Worm (Caenorhabditis elegans) whole organism, L4 larva: Measurements from ENCODE around the gene let-716.

Experiments used
- D1046.2 ChIP-seq: fragments of 200-800 bp; sonication (Bioruptor generic); IDR thresholded peaks from 2 replicates; pipeline ENCODE4 v1.3.6; 2022; ENCODE audit warnings: missing genetic modification characterization, missing compliant biosample characterization
- F37D6.2 ChIP-seq: sonication (generic microtip); optimal IDR thresholded peaks from 2 replicates; lab custom pipeline; 2016; ENCODE audit warnings: mild to moderate bottlenecking, missing genetic modification characterization, missing compliant biosample characterization
- F44E2.7 ChIP-seq: fragments of 200-800 bp; sonication (Bioruptor generic); IDR thresholded peaks from 2 replicates; pipeline ENCODE4 v2.1.2; 2022; ENCODE audit warnings: missing genetic modification characterization, missing compliant biosample characterization
- F49E8.2 ChIP-seq: sonication (generic microtip); optimal IDR thresholded peaks from 2 replicates; lab custom pipeline; 2016; ENCODE audit warnings: missing compliant biosample characterization, mild to moderate bottlenecking, missing genetic modification characterization, borderline replicate concordance
- T26A8.4 ChIP-seq: fragments of 200-800 bp; sonication (Bioruptor generic); IDR thresholded peaks from 2 replicates; pipeline ENCODE4 v1.3.6; 2022; ENCODE audit warnings: missing genetic modification characterization, missing compliant biosample characterization
- Y48G9A.11 ChIP-seq: fragments of 200-800 bp; sonication (Bioruptor generic); IDR thresholded peaks from 2 replicates; pipeline ENCODE4 v1.3.6; 2022; ENCODE audit warnings: missing genetic modification reagents, missing genetic modification characterization, missing compliant biosample characterization
- Y5F2A.4 ChIP-seq: fragments of 200-800 bp; sonication (Bioruptor generic); optimal IDR thresholded peaks from 2 replicates; lab custom pipeline; 2018; ENCODE audit warnings: mild to moderate bottlenecking, missing genetic modification characterization, missing compliant biosample characterization
- Y75B8A.6 ChIP-seq: fragments of 200-800 bp; sonication (Bioruptor generic); IDR thresholded peaks from 2 replicates; pipeline ENCODE4 v1.3.6; 2022; ENCODE audit warnings: missing genetic modification reagents, missing genetic modification characterization, missing compliant biosample characterization
- ZK546.5 ChIP-seq, 2 experiments: sonication (generic microtip); optimal IDR thresholded peaks; 2 replicates each; lab custom pipeline; 2017; ENCODE audit warnings: missing biosample characterization in 2 of 2, missing genetic modification characterization in 2 of 2
- aha-1 ChIP-seq: fragments of 150-350 bp; peaks from one replicate; lab custom pipeline; 2014; ENCODE audit warnings: missing biosample characterization, missing genetic modification characterization
- aly-2 ChIP-seq: sonication (generic microtip); optimal IDR thresholded peaks from 2 replicates; lab custom pipeline; 2018; ENCODE audit warnings: missing biosample characterization, missing genetic modification characterization
- ama-1 ChIP-seq: fragments of 150-350 bp; optimal IDR thresholded peaks from 2 replicates; lab custom pipeline; 2014; ENCODE audit warnings: inconsistent platforms, mixed read lengths
- arid-1 ChIP-seq: fragments of 200-800 bp; sonication (Bioruptor generic); conservative IDR thresholded peaks from 2 replicates; pipeline ENCODE4 v1.3.6; 2022; ENCODE audit warnings: missing genetic modification reagents, missing genetic modification characterization, missing compliant biosample characterization
- ceh-20 ChIP-seq: fragments of 200-800 bp; sonication (Bioruptor generic); IDR thresholded peaks from 2 replicates; pipeline ENCODE4 v1.3.6; 2022; ENCODE audit warnings: missing genetic modification reagents, missing genetic modification characterization, missing compliant biosample characterization
- ceh-44 ChIP-seq: fragments of 200-800 bp; sonication (Bioruptor generic); IDR thresholded peaks from 2 replicates; pipeline ENCODE4 v1.3.6; 2022; ENCODE audit warnings: missing genetic modification reagents, missing genetic modification characterization, missing compliant biosample characterization
- ceh-82 ChIP-seq: sonication (generic microtip); optimal IDR thresholded peaks from 2 replicates; lab custom pipeline; 2017; ENCODE audit warnings: missing biosample characterization, missing genetic modification characterization
- ctbp-1 ChIP-seq: fragments of 200-800 bp; sonication (Bioruptor generic); IDR thresholded peaks from 2 replicates; pipeline ENCODE4 v1.3.6; 2022; ENCODE audit warnings: missing genetic modification reagents, missing genetic modification characterization, missing compliant biosample characterization
- daf-12 ChIP-seq: fragments of 150-350 bp; optimal IDR thresholded peaks from 2 replicates; lab custom pipeline; 2014; ENCODE audit warnings: missing biosample characterization, missing genetic modification reagents, missing genetic modification characterization
- daf-19 ChIP-seq: fragments of 200-800 bp; sonication (Bioruptor generic); conservative IDR thresholded peaks from 2 replicates; pipeline ENCODE4 v1.3.6; 2022; ENCODE audit warnings: missing genetic modification characterization, missing compliant biosample characterization
- daf-8 ChIP-seq: fragments of 200-800 bp; sonication (Bioruptor generic); IDR thresholded peaks from 2 replicates; pipeline ENCODE4 v1.3.6; 2022; ENCODE audit warnings: missing genetic modification characterization, missing compliant biosample characterization
- dmd-8 ChIP-seq: fragments of 200-800 bp; sonication (Bioruptor generic); IDR thresholded peaks from 2 replicates; pipeline ENCODE4 v1.3.6; 2022; ENCODE audit warnings: missing genetic modification characterization, missing compliant biosample characterization
- duxl-1 ChIP-seq: sonication (generic microtip); optimal IDR thresholded peaks from 2 replicates; lab custom pipeline; 2016; ENCODE audit warnings: mild to moderate bottlenecking, missing genetic modification characterization, moderate library complexity, missing compliant biosample characterization; ENCODE audit not compliant: poor library complexity
- dve-1 ChIP-seq: sonication (generic microtip); optimal IDR thresholded peaks from 2 replicates; lab custom pipeline; 2017; ENCODE audit warnings: antibody characterized with exemption, mild to moderate bottlenecking, missing genetic modification characterization, missing compliant biosample characterization; ENCODE audit not compliant: insufficient read depth
- egl-27 ChIP-seq: sonication (generic microtip); optimal IDR thresholded peaks from 3 replicates; lab custom pipeline; 2017; ENCODE audit warnings: missing biosample characterization, missing genetic modification reagents, missing genetic modification characterization
- fkh-10 ChIP-seq: fragments of 150-350 bp; optimal IDR thresholded peaks from 2 replicates; lab custom pipeline; 2014; ENCODE audit warnings: missing biosample characterization, missing genetic modification reagents, missing genetic modification characterization
- fos-1 ChIP-seq: fragments of 150-350 bp; optimal IDR thresholded peaks from 2 replicates; lab custom pipeline; 2014; ENCODE audit warnings: missing biosample characterization, missing genetic modification characterization
- gei-8 ChIP-seq: fragments of 200-800 bp; sonication (Bioruptor generic); optimal IDR thresholded peaks from 2 replicates; lab custom pipeline; 2018; ENCODE audit warnings: mild to moderate bottlenecking, missing genetic modification characterization, missing compliant biosample characterization
- hlh-11 ChIP-seq: fragments of 200-800 bp; sonication (Bioruptor generic); optimal IDR thresholded peaks from 2 replicates; lab custom pipeline; 2018; ENCODE audit warnings: mild to moderate bottlenecking, missing genetic modification characterization, missing compliant biosample characterization
- jun-1 ChIP-seq: fragments of 150-350 bp; optimal IDR thresholded peaks from 2 replicates; lab custom pipeline; 2014; ENCODE audit warnings: missing biosample characterization, missing genetic modification reagents, missing genetic modification characterization
- lim-7 ChIP-seq: fragments of 200-800 bp; sonication (Bioruptor generic); IDR thresholded peaks from 2 replicates; pipeline ENCODE4 v1.3.6; 2022; ENCODE audit warnings: missing genetic modification characterization, missing compliant biosample characterization
- lin-1 ChIP-seq: fragments of 200-800 bp; sonication (Bioruptor generic); IDR thresholded peaks from 2 replicates; pipeline ENCODE4 v1.3.6; 2022; ENCODE audit warnings: missing genetic modification reagents, missing genetic modification characterization, missing compliant biosample characterization
- lin-15B ChIP-seq: fragments of 150-350 bp; sonication (generic microtip); optimal IDR thresholded peaks from 3 replicates; lab custom pipeline; 2014; ENCODE audit warnings: missing biosample characterization, missing genetic modification characterization
- lir-3 ChIP-seq: sonication (generic microtip); optimal IDR thresholded peaks from 2 replicates; lab custom pipeline; 2016; ENCODE audit warnings: mild to moderate bottlenecking, missing genetic modification characterization, missing compliant biosample characterization
- lsy-2 ChIP-seq, 2 experiments: fragments of 150-350 bp in 1 of 2; sonication (generic microtip) in 1 of 2; optimal IDR thresholded peaks; 2 replicates each; lab custom pipeline; 2014 to 2017; ENCODE audit warnings: missing biosample characterization in 2 of 2, missing genetic modification characterization in 2 of 2
- madf-5 ChIP-seq, 2 experiments: fragments of 200-800 bp; sonication (Bioruptor generic); IDR thresholded peaks; 2 replicates each; pipeline ENCODE4 v1.3.6; 2022; ENCODE audit warnings: missing compliant biosample characterization in 2 of 2, missing genetic modification characterization in 2 of 2
- madf-9 ChIP-seq: fragments of 200-800 bp; sonication (Bioruptor generic); conservative IDR thresholded peaks from 2 replicates; pipeline ENCODE4 v1.3.6; 2022; ENCODE audit warnings: missing genetic modification reagents, missing genetic modification characterization, missing compliant biosample characterization
- mdt-29 ChIP-seq: fragments of 200-800 bp; sonication (Bioruptor generic); IDR thresholded peaks from 2 replicates; pipeline ENCODE4 v1.3.6; 2022; ENCODE audit warnings: missing genetic modification reagents, missing genetic modification characterization, missing compliant biosample characterization
- mxl-2 ChIP-seq: fragments of 200-800 bp; sonication (Bioruptor generic); conservative IDR thresholded peaks from 2 replicates; pipeline ENCODE4 v1.3.6; 2022; ENCODE audit warnings: missing genetic modification reagents, missing genetic modification characterization, missing compliant biosample characterization
- nhr-10 ChIP-seq: fragments of 150-350 bp; optimal IDR thresholded peaks from 2 replicates; lab custom pipeline; 2014; ENCODE audit warnings: missing biosample characterization, missing genetic modification characterization
- nhr-11 ChIP-seq: fragments of 150-350 bp; optimal IDR thresholded peaks from 2 replicates; lab custom pipeline; 2014; ENCODE audit warnings: missing biosample characterization, missing genetic modification characterization
- nhr-25 ChIP-seq: sonication (generic microtip); optimal IDR thresholded peaks from 2 replicates; lab custom pipeline; 2017; ENCODE audit warnings: missing genetic modification characterization, mild to moderate bottlenecking, missing compliant biosample characterization, antibody characterized with exemption, moderate library complexity, borderline replicate concordance; ENCODE audit not compliant: insufficient read depth
- nhr-6 ChIP-seq: fragments of 150-350 bp; optimal IDR thresholded peaks from 2 replicates; lab custom pipeline; 2014; ENCODE audit warnings: missing biosample characterization, missing genetic modification characterization
- nhr-76 ChIP-seq: fragments of 150-350 bp; optimal IDR thresholded peaks from 2 replicates; lab custom pipeline; 2014; ENCODE audit warnings: missing biosample characterization, missing genetic modification characterization
- nhr-77 ChIP-seq: fragments of 150-350 bp; optimal IDR thresholded peaks from 2 replicates; lab custom pipeline; 2014; ENCODE audit warnings: missing biosample characterization, missing genetic modification characterization
- pha-4 ChIP-seq, 2 experiments: fragments of 150-350 bp in 1 of 2; fragments of 200-800 bp in 1 of 2; sonication (Bioruptor generic) in 1 of 2; IDR thresholded peaks in 1 of 2; optimal IDR thresholded peaks in 1 of 2; 2 replicates each; pipeline versions ENCODE4 v1.3.6 to Lab custom; 2014 to 2022; ENCODE audit warnings: missing genetic modification characterization in 2 of 2, missing genetic modification reagents in 2 of 2, missing biosample characterization in 1 of 2, missing compliant biosample characterization in 1 of 2
- pqm-1 ChIP-seq: sonication (generic microtip); optimal IDR thresholded peaks from 2 replicates; lab custom pipeline; 2017; ENCODE audit warnings: missing biosample characterization, missing genetic modification characterization
- rbr-2 ChIP-seq: sonication (generic microtip); optimal IDR thresholded peaks from 2 replicates; lab custom pipeline; 2016; ENCODE audit warnings: missing genotype, missing genetic modification characterization, missing compliant biosample characterization
- set-16 ChIP-seq: fragments of 200-800 bp; sonication (Bioruptor generic); IDR thresholded peaks from 2 replicates; pipeline ENCODE4 v1.3.6; 2022; ENCODE audit warnings: missing genetic modification reagents, missing genetic modification characterization, missing compliant biosample characterization
- skn-1 ChIP-seq: fragments of 150-350 bp; optimal IDR thresholded peaks from 2 replicates; lab custom pipeline; 2014; ENCODE audit warnings: missing biosample characterization, missing genetic modification characterization
- spr-1 ChIP-seq: sonication (generic microtip); optimal IDR thresholded peaks from 2 replicates; lab custom pipeline; 2016; ENCODE audit warnings: mild to moderate bottlenecking, missing genetic modification characterization, missing compliant biosample characterization
- tag-97 ChIP-seq: fragments of 200-800 bp; sonication (Bioruptor generic); IDR thresholded peaks from 2 replicates; pipeline ENCODE4 v1.3.6; 2022; ENCODE audit warnings: missing genetic modification characterization, missing compliant biosample characterization
- unc-130 ChIP-seq: sonication (generic microtip); optimal IDR thresholded peaks from 2 replicates; lab custom pipeline; 2016; ENCODE audit warnings: missing genetic modification reagents, missing genetic modification characterization, missing compliant biosample characterization

The let-716 gene

ce11 chrIII:6341878-6342453 lies 41.4 kb upstream of the let-716 start, which contains the start of gene rpn-13:
TSS of gene rpn-13 (minus strand) at chrIII:6341928.
- TF ChIP-seq fos-1 (tag; lab: Kevin White, UChicago) (no peak), duxl-1 (tag; lab: Kevin White, UChicago) (no peak), ceh-44 (GFP tag; lab: Robert Waterston, UW) (no peak), egl-27 (tag; lab: Kevin White, UChicago) (no peak), nhr-11 (tag; lab: Kevin White, UChicago) (no peak), mdt-29 (no peak), Y5F2A.4 (GFP tag; lab: Kevin White, UChicago) (no peak), ama-1 (no peak), F44E2.7 (GFP tag; lab: Robert Waterston, UW) (no peak), fkh-10 (GFP tag; lab: Kevin White, UChicago) (peak; percentile 22), lin-1 (GFP tag; lab: Robert Waterston, UW) (no peak), Y75B8A.6 (GFP tag; lab: Robert Waterston, UW) (no peak), nhr-76 (tag; lab: Kevin White, UChicago) (no peak), spr-1 (tag; lab: Kevin White, UChicago) (no peak), lin-15B (tag; lab: Kevin White, UChicago) (no peak), aly-2 (tag; lab: Kevin White, UChicago) (no peak), dve-1 (peak; percentile 53), pha-4 (GFP tag; IDR thresholded peaks at IDR 0.05; lab: Robert Waterston, UW) (no peak), pha-4 (tag; optimal IDR thresholded peaks at IDR 0.05; lab: Kevin White, UChicago) (no peak), ctbp-1 (GFP tag; lab: Robert Waterston, UW) (no peak), daf-12 (tag; lab: Kevin White, UChicago) (no peak), ceh-20 (no peak), nhr-6 (tag; lab: Kevin White, UChicago) (peak; percentile 54), hlh-11 (tag; lab: Kevin White, UChicago) (peak; percentile 36), tag-97 (GFP tag; lab: Robert Waterston, UW) (no peak), gei-8 (GFP tag; lab: Kevin White, UChicago) (no peak), F37D6.2 (tag; lab: Kevin White, UChicago) (no peak), Y48G9A.11 (GFP tag; lab: Robert Waterston, UW) (no peak), aha-1 (tag; lab: Kevin White, UChicago) (no peak), dmd-8 (GFP tag; lab: Robert Waterston, UW) (no peak), ZK546.5 (tag; optimal IDR thresholded peaks at IDR 0.05; lab: Kevin White, UChicago) (no peak), lim-7 (GFP tag; lab: Robert Waterston, UW) (no peak), D1046.2 (GFP tag; lab: Robert Waterston, UW) (no peak), lsy-2 (tag; optimal IDR thresholded peaks at IDR 0.05; lab: Kevin White, UChicago) (peak; percentile 75 to 98), T26A8.4 (GFP tag; lab: Robert Waterston, UW) (no peak), rbr-2 (tag; lab: Kevin White, UChicago) (peak; percentile 31), madf-9 (GFP tag; lab: Robert Waterston, UW) (no peak), lir-3 (tag; lab: Kevin White, UChicago) (no peak), skn-1 (tag; lab: Kevin White, UChicago) (no peak), F49E8.2 (tag; lab: Kevin White, UChicago) (no peak), nhr-25 (no peak), jun-1 (no peak), nhr-10 (tag; lab: Kevin White, UChicago) (no peak), unc-130 (no peak), pqm-1 (tag; lab: Kevin White, UChicago) (no peak), set-16 (GFP tag; lab: Robert Waterston, UW) (no peak), ceh-82 (tag; lab: Kevin White, UChicago) (no peak), arid-1 (GFP tag; lab: Robert Waterston, UW) (no peak), mxl-2 (GFP tag; lab: Robert Waterston, UW) (no peak), daf-8 (GFP tag; lab: Robert Waterston, UW) (no peak), daf-19 (GFP tag; lab: Robert Waterston, UW) (no peak), nhr-77 (tag; lab: Kevin White, UChicago) (peak; percentile 23), madf-5 (GFP tag; IDR thresholded peaks at IDR 0.05; lab: Robert Waterston, UW) (no peak)
